Fruit fly (Drosophila melanogaster): Measurements from ENCODE around the gene CG43331.

- TF ChIP-seq Myc (optimal IDR thresholded peaks at IDR 0.05) = no peak
- TF ChIP-seq insv (optimal IDR thresholded peaks at IDR 0.05) = no peak
- TF ChIP-seq psq (optimal IDR thresholded peaks at IDR 0.05) = no peak
- TF ChIP-seq ttk (optimal IDR thresholded peaks at IDR 0.05) = no peak
- no peak for TF ChIP-seq h (optimal IDR thresholded peaks at IDR 0.05)
Measured at dm6 chr3L:22505118-22505517, 1.5 kb upstream of the CG43331 start, which contains the start of gene CG43329.

Data from Kc167 (cell line).